Worm (Caenorhabditis elegans) whole organism, L4 larva: ENCODE measurements around the gene nhr-226.

Experiments used
- ceh-44 ChIP-seq: fragments of 200-800 bp; sonication (Bioruptor generic); IDR thresholded peaks from 2 replicates; pipeline ENCODE4 v1.3.6; 2022; ENCODE audit warnings: missing genetic modification reagents, missing genetic modification characterization, missing compliant biosample characterization
- ces-1 ChIP-seq: fragments of 150-350 bp; sonication (generic microtip); optimal IDR thresholded peaks from 4 replicates; lab custom pipeline; 2014; ENCODE audit warnings: missing biosample characterization, missing genetic modification reagents, missing genetic modification characterization
- daf-12 ChIP-seq: fragments of 150-350 bp; optimal IDR thresholded peaks from 2 replicates; lab custom pipeline; 2014; ENCODE audit warnings: missing biosample characterization, missing genetic modification reagents, missing genetic modification characterization
- dpl-1 ChIP-seq: fragments of 150-350 bp; optimal IDR thresholded peaks from 2 replicates; lab custom pipeline; 2014; ENCODE audit warnings: missing biosample characterization, missing genetic modification reagents, missing genetic modification characterization
- fkh-10 ChIP-seq: fragments of 150-350 bp; optimal IDR thresholded peaks from 2 replicates; lab custom pipeline; 2014; ENCODE audit warnings: missing biosample characterization, missing genetic modification reagents, missing genetic modification characterization
- fos-1 ChIP-seq: fragments of 150-350 bp; optimal IDR thresholded peaks from 2 replicates; lab custom pipeline; 2014; ENCODE audit warnings: missing biosample characterization, missing genetic modification characterization
- lin-15B ChIP-seq: fragments of 150-350 bp; sonication (generic microtip); optimal IDR thresholded peaks from 3 replicates; lab custom pipeline; 2014; ENCODE audit warnings: missing biosample characterization, missing genetic modification characterization
- lin-29 ChIP-seq: fragments of 200-800 bp; sonication (Bioruptor generic); IDR thresholded peaks from 2 replicates; pipeline ENCODE4 v1.3.6; 2022; ENCODE audit warnings: missing genetic modification reagents, missing genetic modification characterization, missing compliant biosample characterization
- mxl-3 ChIP-seq: fragments of 200-800 bp; sonication (Bioruptor generic); optimal IDR thresholded peaks from 2 replicates; lab custom pipeline; 2018; ENCODE audit warnings: mild to moderate bottlenecking, missing genetic modification characterization, missing compliant biosample characterization
- nhr-28 ChIP-seq: fragments of 150-350 bp; optimal IDR thresholded peaks from 2 replicates; lab custom pipeline; 2014; ENCODE audit warnings: missing biosample characterization, missing genetic modification characterization
- nhr-76 ChIP-seq: fragments of 150-350 bp; optimal IDR thresholded peaks from 2 replicates; lab custom pipeline; 2014; ENCODE audit warnings: missing biosample characterization, missing genetic modification characterization
- pha-4 ChIP-seq, 2 experiments: fragments of 150-350 bp in 1 of 2; fragments of 200-800 bp in 1 of 2; sonication (Bioruptor generic) in 1 of 2; IDR thresholded peaks in 1 of 2; optimal IDR thresholded peaks in 1 of 2; 2 replicates each; pipeline versions ENCODE4 v1.3.6 to Lab custom; 2014 to 2022; ENCODE audit warnings: missing genetic modification characterization in 2 of 2, missing genetic modification reagents in 2 of 2, missing biosample characterization in 1 of 2, missing compliant biosample characterization in 1 of 2
- unc-130 ChIP-seq: sonication (generic microtip); optimal IDR thresholded peaks from 2 replicates; lab custom pipeline; 2016; ENCODE audit warnings: missing genetic modification reagents, missing genetic modification characterization, missing compliant biosample characterization

DNA sequence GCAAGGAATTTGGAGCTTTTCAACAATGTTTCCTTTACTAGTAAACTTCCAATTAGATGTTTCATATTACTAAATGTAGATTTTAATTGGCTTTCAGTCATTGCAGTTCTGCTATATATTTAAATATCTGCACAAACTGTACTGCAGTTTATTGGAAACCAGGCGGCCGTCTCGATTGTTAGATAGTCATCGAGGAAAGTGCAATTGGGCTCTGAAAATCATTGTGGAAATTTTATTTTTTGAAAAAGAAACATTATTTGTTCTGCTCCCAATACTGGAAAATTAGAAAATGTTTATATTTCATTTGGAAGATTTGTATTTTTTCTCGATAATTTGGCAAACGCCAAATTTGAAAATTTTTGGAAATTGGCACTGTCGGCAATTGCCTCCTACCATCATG, 43.9 kb downstream of the nhr-226 start, which contains the start of gene irld-29:
- TF ChIP-seq mxl-3 (no peak), fkh-10 (GFP tag; lab: Kevin White, UChicago) (no peak), lin-15B (tag; lab: Kevin White, UChicago) (no peak), ces-1 (GFP tag; lab: Kevin White, UChicago) (no peak), nhr-76 (tag; lab: Kevin White, UChicago) (no peak), dpl-1 (GFP tag; lab: Kevin White, UChicago) (no peak), lin-29 (GFP tag; lab: Robert Waterston, UW) (no peak), nhr-28 (tag; lab: Kevin White, UChicago) (no peak), pha-4 (GFP tag; IDR thresholded peaks at IDR 0.05; lab: Robert Waterston, UW) (no peak), pha-4 (tag; optimal IDR thresholded peaks at IDR 0.05; lab: Kevin White, UChicago) (no peak), fos-1 (tag; lab: Kevin White, UChicago) (no peak), daf-12 (tag; lab: Kevin White, UChicago) (no peak), ceh-44 (GFP tag; lab: Robert Waterston, UW) (no peak), unc-130 (GFP tag; lab: Kevin White, UChicago) (no peak)
